Worm (Caenorhabditis elegans): ENCODE data around the gene nlp-20.

nlp-20 gene

ce11 chrIV:7642971-7643370 lies at the start of gene nlp-20:
nlp-20 (minus strand) TSS chrIV:7643071.
- no peak for TF ChIP-seq sea-1 (GFP tag; conservative IDR thresholded peaks at IDR 0.05)

- TF ChIP-seq ets-7 (tag; optimal IDR thresholded peaks at IDR 0.05) (no peak), tra-4 (tag; optimal IDR thresholded peaks at IDR 0.05) (no peak), B0310.2 (tag; optimal IDR thresholded peaks at IDR 0.05) (no peak), hmg-4 (GFP tag; optimal IDR thresholded peaks at IDR 0.05) (no peak), hnd-1 (tag; optimal IDR thresholded peaks at IDR 0.05) (no peak), aly-1 (tag; optimal IDR thresholded peaks at IDR 0.05) (no peak), ceh-36 (tag; optimal IDR thresholded peaks at IDR 0.05) (no peak), scrt-1 (GFP tag; IDR thresholded peaks at IDR 0.05) (no peak), pes-1 (GFP tag; IDR thresholded peaks at IDR 0.05) (no peak), tbx-37 (GFP tag; conservative IDR thresholded peaks at IDR 0.05) (no peak), hmbx-1 (tag; optimal IDR thresholded peaks at IDR 0.05) (no peak), ceh-13 (GFP tag; optimal IDR thresholded peaks at IDR 0.05) (no peak), ama-1 (optimal IDR thresholded peaks at IDR 0.05) (no peak), sea-1 (GFP tag; conservative IDR thresholded peaks at IDR 0.05) (no peak), flt-1 (GFP tag; IDR thresholded peaks at IDR 0.05) (no peak)
Observed at ce11 chrIV:7692451-7692850, 49.6 kb upstream of the nlp-20 start.

ce11 chrIV:7689326-7689725 lies 46.5 kb upstream of the nlp-20 start:
- TF ChIP-seq hmg-4 (GFP tag; optimal IDR thresholded peaks at IDR 0.05) = no peak
- no peak for TF ChIP-seq ceh-13 (GFP tag; optimal IDR thresholded peaks at IDR 0.05)
- TF ChIP-seq scrt-1 (GFP tag; IDR thresholded peaks at IDR 0.05) = no peak
- no peak for TF ChIP-seq hmbx-1 (tag; optimal IDR thresholded peaks at IDR 0.05)
- TF ChIP-seq pes-1 (GFP tag; IDR thresholded peaks at IDR 0.05) = no peak
- TF ChIP-seq flt-1 (GFP tag; IDR thresholded peaks at IDR 0.05) = no peak
- no peak for TF ChIP-seq tbx-11 (GFP tag; IDR thresholded peaks at IDR 0.05)
- no peak for TF ChIP-seq aly-1 (tag; optimal IDR thresholded peaks at IDR 0.05)
- TF ChIP-seq ets-7 (tag; optimal IDR thresholded peaks at IDR 0.05) = no peak
- TF ChIP-seq ceh-36 (tag; optimal IDR thresholded peaks at IDR 0.05) = no peak
- TF ChIP-seq B0310.2 (tag; optimal IDR thresholded peaks at IDR 0.05) = no peak
- TF ChIP-seq tra-4 (tag; optimal IDR thresholded peaks at IDR 0.05) = no peak
- no peak for TF ChIP-seq hnd-1 (tag; optimal IDR thresholded peaks at IDR 0.05)
- TF ChIP-seq tbx-37 (GFP tag; conservative IDR thresholded peaks at IDR 0.05) = no peak
- no peak for TF ChIP-seq ama-1 (optimal IDR thresholded peaks at IDR 0.05)
- TF ChIP-seq F13C5.2 (tag; optimal IDR thresholded peaks at IDR 0.05) = no peak
- TF ChIP-seq sea-1 (GFP tag; conservative IDR thresholded peaks at IDR 0.05) = no peak

- TF ChIP-seq scrt-1 (GFP tag; IDR thresholded peaks at IDR 0.05) (no peak), ama-1 (optimal IDR thresholded peaks at IDR 0.05) (no peak)
Observed at ce11 chrIV:7679120-7679519, 36.2 kb upstream of the nlp-20 start.

- TF ChIP-seq aly-1 (tag; optimal IDR thresholded peaks at IDR 0.05) (no peak), flt-1 (GFP tag; IDR thresholded peaks at IDR 0.05) (no peak), hmbx-1 (tag; optimal IDR thresholded peaks at IDR 0.05) (no peak), hmg-4 (GFP tag; optimal IDR thresholded peaks at IDR 0.05) (no peak), sea-1 (GFP tag; conservative IDR thresholded peaks at IDR 0.05) (no peak), ceh-36 (tag; optimal IDR thresholded peaks at IDR 0.05) (no peak), F13C5.2 (tag; optimal IDR thresholded peaks at IDR 0.05) (no peak), ama-1 (optimal IDR thresholded peaks at IDR 0.05) (no peak), pes-1 (GFP tag; IDR thresholded peaks at IDR 0.05) (no peak), ceh-13 (GFP tag; optimal IDR thresholded peaks at IDR 0.05) (no peak), hnd-1 (tag; optimal IDR thresholded peaks at IDR 0.05) (no peak)
Observed at ce11 chrIV:7674874-7675273, 32.0 kb upstream of the nlp-20 start, which contains the start of gene itr-1. itr-1 (plus strand) TSS chrIV:7675174.

- TF ChIP-seq tbx-11 (GFP tag; IDR thresholded peaks at IDR 0.05) (no peak), flt-1 (GFP tag; IDR thresholded peaks at IDR 0.05) (no peak), hmg-4 (GFP tag; optimal IDR thresholded peaks at IDR 0.05) (no peak), hmbx-1 (tag; optimal IDR thresholded peaks at IDR 0.05) (no peak), tbx-37 (GFP tag; conservative IDR thresholded peaks at IDR 0.05) (no peak), F13C5.2 (tag; optimal IDR thresholded peaks at IDR 0.05) (no peak), ets-7 (tag; optimal IDR thresholded peaks at IDR 0.05) (no peak), aly-1 (tag; optimal IDR thresholded peaks at IDR 0.05) (no peak), pes-1 (GFP tag; IDR thresholded peaks at IDR 0.05) (no peak), tra-4 (tag; optimal IDR thresholded peaks at IDR 0.05) (no peak), B0310.2 (tag; optimal IDR thresholded peaks at IDR 0.05) (no peak), ceh-13 (GFP tag; optimal IDR thresholded peaks at IDR 0.05) (no peak), ama-1 (optimal IDR thresholded peaks at IDR 0.05) (no peak), hnd-1 (tag; optimal IDR thresholded peaks at IDR 0.05) (no peak), scrt-1 (GFP tag; IDR thresholded peaks at IDR 0.05) (no peak)
Observed at ce11 chrIV:7672872-7673271, 30.0 kb upstream of the nlp-20 start, which contains the start of gene C08G9.2. C08G9.2 (minus strand) TSS chrIV:7672972.

- TF ChIP-seq tbx-37 (GFP tag; conservative IDR thresholded peaks at IDR 0.05) (no peak), tra-4 (tag; optimal IDR thresholded peaks at IDR 0.05) (no peak), pes-1 (GFP tag; IDR thresholded peaks at IDR 0.05) (no peak), aly-1 (tag; optimal IDR thresholded peaks at IDR 0.05) (no peak)
Observed at ce11 chrIV:7663006-7663405, 20.1 kb upstream of the nlp-20 start.

- TF ChIP-seq pes-1 (GFP tag; IDR thresholded peaks at IDR 0.05) (no peak), B0310.2 (tag; optimal IDR thresholded peaks at IDR 0.05) (no peak), tra-4 (tag; optimal IDR thresholded peaks at IDR 0.05) (no peak), aly-1 (tag; optimal IDR thresholded peaks at IDR 0.05) (no peak), F13C5.2 (tag; optimal IDR thresholded peaks at IDR 0.05) (no peak), ama-1 (optimal IDR thresholded peaks at IDR 0.05) (no peak)
Observed at ce11 chrIV:7661569-7661968, 18.7 kb upstream of the nlp-20 start.

ce11 chrIV:7659481-7659880 lies 16.6 kb upstream of the nlp-20 start:
- TF ChIP-seq hmg-4 (GFP tag; optimal IDR thresholded peaks at IDR 0.05) (no peak), sea-1 (GFP tag; conservative IDR thresholded peaks at IDR 0.05) (no peak), hnd-1 (tag; optimal IDR thresholded peaks at IDR 0.05) (no peak), F13C5.2 (tag; optimal IDR thresholded peaks at IDR 0.05) (no peak), B0310.2 (tag; optimal IDR thresholded peaks at IDR 0.05) (no peak), ceh-36 (tag; optimal IDR thresholded peaks at IDR 0.05) (no peak), pes-1 (GFP tag; IDR thresholded peaks at IDR 0.05) (no peak), flt-1 (GFP tag; IDR thresholded peaks at IDR 0.05) (no peak), ceh-13 (GFP tag; optimal IDR thresholded peaks at IDR 0.05) (no peak), ama-1 (optimal IDR thresholded peaks at IDR 0.05) (no peak), hmbx-1 (tag; optimal IDR thresholded peaks at IDR 0.05) (no peak), tbx-11 (GFP tag; IDR thresholded peaks at IDR 0.05) (no peak), scrt-1 (GFP tag; IDR thresholded peaks at IDR 0.05) (no peak), tra-4 (tag; optimal IDR thresholded peaks at IDR 0.05) (no peak), ets-7 (tag; optimal IDR thresholded peaks at IDR 0.05) (no peak), aly-1 (tag; optimal IDR thresholded peaks at IDR 0.05) (no peak), tbx-37 (GFP tag; conservative IDR thresholded peaks at IDR 0.05) (no peak)
